Worm (Caenorhabditis elegans) whole organism, L1 larva: ENCODE data around the gene C55A6.11.

Source experiments
- C16A3.4 ChIP-seq: fragments of 150-350 bp; optimal IDR thresholded peaks from 2 replicates; lab custom pipeline; 2014; ENCODE audit warnings: missing biosample characterization, missing genetic modification characterization
- C34B4.2 ChIP-seq: sonication (generic microtip); optimal IDR thresholded peaks from 2 replicates; lab custom pipeline; 2017; ENCODE audit warnings: mild to moderate bottlenecking, missing genetic modification characterization, missing compliant biosample characterization
- aha-1 ChIP-seq: fragments of 150-350 bp; optimal IDR thresholded peaks from 2 replicates; lab custom pipeline; 2014; ENCODE audit warnings: missing biosample characterization, missing genetic modification characterization
- alr-1 ChIP-seq: fragments of 200-800 bp; sonication (Bioruptor generic); optimal IDR thresholded peaks from 2 replicates; lab custom pipeline; 2018; ENCODE audit warnings: borderline replicate concordance, mild to moderate bottlenecking, missing genetic modification characterization, missing compliant biosample characterization
- aly-2 ChIP-seq: fragments of 150-350 bp; optimal IDR thresholded peaks from 2 replicates; lab custom pipeline; 2014; ENCODE audit warnings: missing biosample characterization, missing genetic modification characterization
- ama-1 ChIP-seq: fragments of 150-350 bp; optimal IDR thresholded peaks from 2 replicates; lab custom pipeline; 2014
- blmp-1 ChIP-seq: fragments of 150-350 bp; optimal IDR thresholded peaks from 2 replicates; lab custom pipeline; 2014; ENCODE audit warnings: missing biosample characterization, missing genetic modification characterization
- ceh-63 ChIP-seq: fragments of 200-800 bp; sonication (Bioruptor generic); optimal IDR thresholded peaks from 2 replicates; lab custom pipeline; 2018; ENCODE audit warnings: mild to moderate bottlenecking, missing genetic modification characterization, missing compliant biosample characterization
- ceh-82 ChIP-seq, 3 experiments: fragments of 150-350 bp in 1 of 3; sonication (generic microtip) in 2 of 3; optimal IDR thresholded peaks; 2 replicates each; lab custom pipeline; 2014 to 2017; ENCODE audit warnings: missing biosample characterization in 3 of 3, missing genetic modification characterization in 3 of 3
- ceh-88 ChIP-seq: fragments of 200-800 bp; sonication (Bioruptor generic); IDR thresholded peaks from 2 replicates; pipeline ENCODE4 v1.3.6; 2022; ENCODE audit warnings: missing genetic modification characterization, missing compliant biosample characterization
- ceh-90 ChIP-seq: sonication (generic microtip); optimal IDR thresholded peaks from 2 replicates; lab custom pipeline; 2016; ENCODE audit warnings: missing genetic modification characterization, missing compliant biosample characterization
- dpl-1 ChIP-seq, 3 experiments: fragments of 150-350 bp in 2 of 3; sonication (generic microtip) in 1 of 3; optimal IDR thresholded peaks; 2 replicates each; lab custom pipeline; 2014 to 2017; ENCODE audit warnings: missing biosample characterization in 3 of 3, missing genetic modification characterization in 3 of 3, missing genetic modification reagents in 3 of 3
- dsc-1 ChIP-seq: sonication (generic microtip); optimal IDR thresholded peaks from 2 replicates; lab custom pipeline; 2016; ENCODE audit warnings: mild to moderate bottlenecking, missing genetic modification characterization, missing compliant biosample characterization
- efl-1 ChIP-seq, 4 experiments: fragments of 150-350 bp; optimal IDR thresholded peaks in 3 of 4; peaks in 1 of 4; 1 replicate in 1 of 4; 2 replicates in 3 of 4; lab custom pipeline; 2014; ENCODE audit warnings: missing biosample characterization in 2 of 4, missing genetic modification characterization in 2 of 4, missing genetic modification reagents in 2 of 4
- egl-27 ChIP-seq, 2 experiments: fragments of 150-350 bp in 1 of 2; sonication (generic microtip); optimal IDR thresholded peaks; 3 replicates each; lab custom pipeline; 2017 to 2018; ENCODE audit warnings: missing biosample characterization in 2 of 2, missing genetic modification characterization in 2 of 2, missing genetic modification reagents in 2 of 2
- elt-2 ChIP-seq: sonication (generic microtip); optimal IDR thresholded peaks from 2 replicates; lab custom pipeline; 2016; ENCODE audit warnings: missing genetic modification characterization, mild to moderate bottlenecking, inconsistent platforms, missing compliant biosample characterization, missing genetic modification reagents
- ets-5 ChIP-seq: fragments of 200-800 bp; sonication (Bioruptor generic); IDR thresholded peaks from 2 replicates; pipeline ENCODE4 v1.3.6; 2022; ENCODE audit warnings: missing genetic modification characterization, missing compliant biosample characterization
- fkh-10 ChIP-seq: sonication (generic microtip); optimal IDR thresholded peaks from 2 replicates; lab custom pipeline; 2017; ENCODE audit warnings: missing biosample characterization, missing genetic modification reagents, missing genetic modification characterization
- fkh-4 ChIP-seq: sonication (generic microtip); optimal IDR thresholded peaks from 2 replicates; lab custom pipeline; 2016; ENCODE audit warnings: missing compliant biosample characterization, missing genetic modification characterization, borderline replicate concordance
- hlh-17 ChIP-seq: fragments of 200-800 bp; sonication (Bioruptor generic); optimal IDR thresholded peaks from 2 replicates; lab custom pipeline; 2018; ENCODE audit warnings: missing genetic modification characterization, mild to moderate bottlenecking, missing compliant biosample characterization, moderate library complexity, borderline replicate concordance
- hlh-4 ChIP-seq: sonication (generic microtip); optimal IDR thresholded peaks from 2 replicates; lab custom pipeline; 2016; ENCODE audit warnings: mild to moderate bottlenecking, missing genetic modification characterization, missing compliant biosample characterization
- irx-1 ChIP-seq: sonication (generic microtip); optimal IDR thresholded peaks from 2 replicates; lab custom pipeline; 2016; ENCODE audit warnings: missing genetic modification characterization, missing compliant biosample characterization
- jun-1 ChIP-seq: fragments of 150-350 bp; optimal IDR thresholded peaks from 2 replicates; lab custom pipeline; 2014; ENCODE audit warnings: missing biosample characterization, missing genetic modification reagents, missing genetic modification characterization
- lin-13 ChIP-seq: fragments of 150-350 bp; optimal IDR thresholded peaks from 2 replicates; lab custom pipeline; 2014; ENCODE audit warnings: missing biosample characterization, missing genetic modification reagents, missing genetic modification characterization
- lin-15B ChIP-seq: fragments of 150-350 bp; sonication (generic microtip); optimal IDR thresholded peaks from 3 replicates; lab custom pipeline; 2014; ENCODE audit warnings: missing biosample characterization, missing genetic modification characterization
- lir-3 ChIP-seq: sonication (generic microtip); optimal IDR thresholded peaks from 2 replicates; lab custom pipeline; 2016; ENCODE audit warnings: mild to moderate bottlenecking, missing genetic modification characterization, moderate library complexity, missing compliant biosample characterization; ENCODE audit not compliant: poor library complexity
- mdl-1 ChIP-seq, 2 experiments: fragments of 150-350 bp; optimal IDR thresholded peaks; 2 replicates each; lab custom pipeline; 2014 to 2017; ENCODE audit warnings: missing biosample characterization in 2 of 2, missing genetic modification characterization in 2 of 2, inconsistent platforms in 1 of 2
- mep-1 ChIP-seq: fragments of 150-350 bp; optimal IDR thresholded peaks from 2 replicates; lab custom pipeline; 2014; ENCODE audit warnings: missing biosample characterization, missing genetic modification characterization
- nhr-12 ChIP-seq: sonication (generic microtip); optimal IDR thresholded peaks from 2 replicates; lab custom pipeline; 2017; ENCODE audit warnings: missing biosample characterization, missing genetic modification characterization
- nhr-19 ChIP-seq: fragments of 200-800 bp; sonication (Bioruptor generic); conservative IDR thresholded peaks from 2 replicates; pipeline ENCODE4 v1.3.6; 2022; ENCODE audit warnings: missing genetic modification characterization, missing compliant biosample characterization
- nhr-237 ChIP-seq: fragments of 150-350 bp; optimal IDR thresholded peaks from 2 replicates; lab custom pipeline; 2014; ENCODE audit warnings: missing biosample characterization, missing genetic modification characterization
- nhr-28 ChIP-seq: fragments of 150-350 bp; optimal IDR thresholded peaks from 2 replicates; lab custom pipeline; 2014; ENCODE audit warnings: missing biosample characterization, missing genetic modification characterization
- nhr-47 ChIP-seq: sonication (generic microtip); optimal IDR thresholded peaks from 2 replicates; lab custom pipeline; 2016; ENCODE audit warnings: mild to moderate bottlenecking, missing genetic modification characterization, moderate library complexity, missing compliant biosample characterization
- nhr-71 ChIP-seq: sonication (generic microtip); optimal IDR thresholded peaks from 2 replicates; lab custom pipeline; 2016; ENCODE audit warnings: mild to moderate bottlenecking, missing genetic modification characterization, moderate library complexity, missing compliant biosample characterization
- nhr-77 ChIP-seq: fragments of 150-350 bp; optimal IDR thresholded peaks from 2 replicates; lab custom pipeline; 2014; ENCODE audit warnings: missing biosample characterization, missing genetic modification characterization
- nhr-84 ChIP-seq: sonication (generic microtip); optimal IDR thresholded peaks from 2 replicates; lab custom pipeline; 2017; ENCODE audit warnings: missing biosample characterization, missing genetic modification characterization
- nhr-85 ChIP-seq: sonication (generic microtip); peaks from one replicate; lab custom pipeline; 2016; ENCODE audit warnings: missing genetic modification characterization, inconsistent platforms, missing compliant biosample characterization
- nhr-90 ChIP-seq: sonication (generic microtip); optimal IDR thresholded peaks from 2 replicates; lab custom pipeline; 2016; ENCODE audit warnings: mild to moderate bottlenecking, missing genetic modification characterization, missing compliant biosample characterization; ENCODE audit not compliant: poor library complexity
- pag-3 ChIP-seq: sonication (generic microtip); optimal IDR thresholded peaks from 2 replicates; lab custom pipeline; 2017; ENCODE audit warnings: missing genetic modification characterization, mild to moderate bottlenecking, missing compliant biosample characterization, antibody characterized with exemption, borderline replicate concordance; ENCODE audit not compliant: insufficient read depth
- pax-3 ChIP-seq: fragments of 200-800 bp; sonication (Bioruptor generic); optimal IDR thresholded peaks from 2 replicates; lab custom pipeline; 2018; ENCODE audit warnings: mild to moderate bottlenecking, missing genetic modification characterization, moderate library complexity, missing compliant biosample characterization
- pqm-1 ChIP-seq: sonication (generic microtip); optimal IDR thresholded peaks from 3 replicates; lab custom pipeline; 2017; ENCODE audit warnings: missing biosample characterization, missing genetic modification characterization
- sox-4 ChIP-seq: sonication (generic microtip); optimal IDR thresholded peaks from 2 replicates; lab custom pipeline; 2016; ENCODE audit warnings: missing genetic modification characterization, missing compliant biosample characterization
- tlp-1 ChIP-seq: fragments of 150-350 bp; optimal IDR thresholded peaks from 2 replicates; lab custom pipeline; 2014; ENCODE audit warnings: missing biosample characterization, missing genetic modification characterization
- unc-62 ChIP-seq: fragments of 150-350 bp; optimal IDR thresholded peaks from 2 replicates; lab custom pipeline; 2014; ENCODE audit warnings: missing biosample characterization, missing genetic modification reagents, missing genetic modification characterization
- unc-86 ChIP-seq: sonication (generic microtip); optimal IDR thresholded peaks from 2 replicates; lab custom pipeline; 2016; ENCODE audit warnings: missing genetic modification characterization, missing compliant biosample characterization
- unc-98 ChIP-seq: fragments of 200-800 bp; sonication (Bioruptor generic); IDR thresholded peaks from 2 replicates; pipeline ENCODE4 v1.3.6; 2022; ENCODE audit warnings: missing genetic modification characterization, missing compliant biosample characterization
- vab-15 ChIP-seq: sonication (generic microtip); optimal IDR thresholded peaks from 2 replicates; lab custom pipeline; 2017; ENCODE audit warnings: missing genotype, mild to moderate bottlenecking, missing genetic modification characterization, missing compliant biosample characterization
- zip-4 ChIP-seq: fragments of 200-800 bp; sonication (Bioruptor generic); optimal IDR thresholded peaks from 2 replicates; lab custom pipeline; 2018; ENCODE audit warnings: mild to moderate bottlenecking, missing genetic modification characterization, moderate library complexity, missing compliant biosample characterization
- ztf-11 ChIP-seq, 2 experiments: sonication (generic microtip); optimal IDR thresholded peaks; 2 replicates each; lab custom pipeline; 2016 to 2017; ENCODE audit warnings: missing genetic modification characterization in 2 of 2, missing biosample characterization in 1 of 2, missing compliant biosample characterization in 1 of 2
- ztf-4 ChIP-seq: fragments of 150-350 bp; optimal IDR thresholded peaks from 2 replicates; lab custom pipeline; 2014; ENCODE audit warnings: missing biosample characterization, missing genetic modification characterization

The C55A6.11 gene

ce11 chrV:11504853-11505397, 15.4 kb upstream of the C55A6.11 start, which contains the start of the genes C55A6.1 and C55A6.10 (continued):
- TF ChIP-seq nhr-90: peak; percentile 79
- TF ChIP-seq jun-1 (tag; lab: Kevin White, UChicago): peak; percentile 30
- TF ChIP-seq ceh-82 (tag; optimal IDR thresholded peaks at IDR 0.05; lab: Kevin White, UChicago): peak in 2 of 3 experiments; percentile 9 to 41

- TF ChIP-seq lir-3 (tag; lab: Kevin White, UChicago): no peak
- no peak for TF ChIP-seq ets-5 (GFP tag; lab: Robert Waterston, UW)
- TF ChIP-seq fkh-4 (tag; lab: Kevin White, UChicago): peak; percentile 85
- TF ChIP-seq jun-1 (tag; lab: Kevin White, UChicago): no peak
- no peak for TF ChIP-seq unc-98 (GFP tag; lab: Robert Waterston, UW)
- TF ChIP-seq tlp-1 (tag; lab: Kevin White, UChicago): no peak
- peak; percentile 43 for TF ChIP-seq mep-1 (tag; lab: Kevin White, UChicago)
- TF ChIP-seq nhr-77 (tag; lab: Kevin White, UChicago): no peak
- no peak for TF ChIP-seq lin-15B (tag; lab: Kevin White, UChicago)
- TF ChIP-seq nhr-19 (GFP tag; lab: Robert Waterston, UW): peak; percentile 48
- no peak for TF ChIP-seq irx-1
- TF ChIP-seq nhr-84 (tag; lab: Kevin White, UChicago): no peak
- TF ChIP-seq vab-15 (tag; lab: Kevin White, UChicago): no peak
- TF ChIP-seq pax-3 (tag; lab: Kevin White, UChicago): no peak
- TF ChIP-seq hlh-17 (GFP tag; lab: Kevin White, UChicago): no peak
- no peak for TF ChIP-seq egl-27 (tag; optimal IDR thresholded peaks at IDR 0.05; lab: Kevin White, UChicago)
- no peak for TF ChIP-seq unc-62
- TF ChIP-seq C34B4.2 (tag; lab: Kevin White, UChicago): no peak
- no peak for TF ChIP-seq nhr-237 (tag; lab: Kevin White, UChicago)
- TF ChIP-seq hlh-4 (tag; lab: Kevin White, UChicago): no peak
- TF ChIP-seq blmp-1 (tag; lab: Kevin White, UChicago): no peak
- TF ChIP-seq ceh-82 (tag; optimal IDR thresholded peaks at IDR 0.05; lab: Kevin White, UChicago): no peak
- no peak for TF ChIP-seq mdl-1 (tag; optimal IDR thresholded peaks at IDR 0.05; lab: Kevin White, UChicago)
- no peak for TF ChIP-seq pqm-1
- TF ChIP-seq nhr-47: no peak
- no peak for TF ChIP-seq unc-86 (tag; lab: Kevin White, UChicago)
- TF ChIP-seq ceh-90 (tag; lab: Kevin White, UChicago): no peak
- no peak for TF ChIP-seq ztf-11 (tag; optimal IDR thresholded peaks at IDR 0.05; lab: Kevin White, UChicago)
- TF ChIP-seq sox-4: no peak
- no peak for TF ChIP-seq pag-3
- TF ChIP-seq elt-2 (tag; lab: Kevin White, UChicago): no peak
- no peak for TF ChIP-seq C16A3.4 (tag; lab: Kevin White, UChicago)
- TF ChIP-seq zip-4: no peak
- no peak for TF ChIP-seq ceh-63 (GFP tag; lab: Kevin White, UChicago)
- no peak for TF ChIP-seq aly-2 (tag; lab: Kevin White, UChicago)
- TF ChIP-seq dsc-1 (tag; lab: Kevin White, UChicago): peak; percentile 98
- no peak for TF ChIP-seq ztf-4 (tag; lab: Kevin White, UChicago)
- TF ChIP-seq nhr-12 (tag; lab: Kevin White, UChicago): no peak
- no peak for TF ChIP-seq ceh-88 (GFP tag; lab: Robert Waterston, UW)
- TF ChIP-seq alr-1 (tag; lab: Kevin White, UChicago): no peak
- no peak for TF ChIP-seq ama-1 (lab: Kevin White, UChicago)
- TF ChIP-seq dpl-1 (GFP tag; optimal IDR thresholded peaks at IDR 0.05; lab: Kevin White, UChicago): no peak
- no peak for TF ChIP-seq aha-1 (tag; lab: Kevin White, UChicago)
- TF ChIP-seq nhr-71 (tag; lab: Kevin White, UChicago): peak; percentile 72
- TF ChIP-seq nhr-28 (tag; lab: Kevin White, UChicago): no peak
- TF ChIP-seq fkh-10 (GFP tag; lab: Kevin White, UChicago): no peak
- no peak for TF ChIP-seq lin-13 (GFP tag; lab: Kevin White, UChicago)
- peak in 1 of 2 experiments; percentile 18 for TF ChIP-seq efl-1 (optimal IDR thresholded peaks at IDR 0.05; lab: Kevin White, UChicago)
- TF ChIP-seq efl-1 (GFP tag; optimal IDR thresholded peaks at IDR 0.05 in 1 of 2; lab: Kevin White, UChicago): no peak
- no peak for TF ChIP-seq nhr-85
These were observed 14.0 kb upstream of the C55A6.11 start for ce11 chrV:11506347-11506746.
